Fruit fly (Drosophila melanogaster) whole organism, wandering third instar larva: ENCODE measurements around the gene CG44838.

Experiments
- Abd-B ChIP-seq: fragments of >200 bp; optimal IDR thresholded peaks from 2 replicates; lab custom pipeline; 2017; ENCODE audit warnings: missing biosample characterization, missing genetic modification characterization
- CG9705 ChIP-seq: fragments of 200-800 bp; sonication (Bioruptor generic); optimal IDR thresholded peaks from 2 replicates; lab custom pipeline; 2018; ENCODE audit warnings: missing biosample characterization, mild to moderate bottlenecking, missing genetic modification characterization
- CrebA ChIP-seq: fragments of 200-800 bp; sonication (Bioruptor generic); optimal IDR thresholded peaks from 2 replicates; lab custom pipeline; 2016; ENCODE audit warnings: missing biosample characterization, mild to moderate bottlenecking, missing genetic modification characterization, borderline replicate concordance
- Dfd ChIP-seq: fragments of >200 bp; optimal IDR thresholded peaks from 2 replicates; lab custom pipeline; 2017; ENCODE audit warnings: missing biosample characterization, missing genetic modification characterization
- HLH106 ChIP-seq: fragments of 200-800 bp; optimal IDR thresholded peaks from 3 replicates; lab custom pipeline; 2019; ENCODE audit warnings: missing biosample characterization, mild to moderate bottlenecking, missing genetic modification characterization, moderate library complexity
- Hnf4 ChIP-seq: fragments of 200-800 bp; sonication (Bioruptor generic); optimal IDR thresholded peaks from 2 replicates; lab custom pipeline; 2016; ENCODE audit warnings: missing biosample characterization, mild to moderate bottlenecking, missing genetic modification characterization
- Hr78 ChIP-seq: fragments of >200 bp; optimal IDR thresholded peaks from 2 replicates; lab custom pipeline; 2017; ENCODE audit warnings: missing biosample characterization, missing genetic modification characterization
- Hr83 ChIP-seq: fragments of 200-300 bp; sonication (Bioruptor generic); optimal IDR thresholded peaks from 2 replicates; lab custom pipeline; 2016; ENCODE audit warnings: missing biosample characterization, mild to moderate bottlenecking, missing genetic modification characterization, moderate library complexity; ENCODE audit not compliant: poor library complexity, severe bottlenecking
- Jra ChIP-seq: sonication (Bioruptor generic); optimal IDR thresholded peaks from 2 replicates; lab custom pipeline; 2016; ENCODE audit warnings: missing biosample characterization, missing genetic modification characterization
- Mio ChIP-seq: sonication (Bioruptor generic); optimal IDR thresholded peaks from 2 replicates; lab custom pipeline; 2016; ENCODE audit warnings: missing biosample characterization, missing genetic modification characterization
- N ChIP-seq: fragments of >200 bp; optimal IDR thresholded peaks from 2 replicates; lab custom pipeline; 2018; ENCODE audit warnings: missing biosample characterization, missing external identifiers, missing genetic modification characterization
- Rel ChIP-seq, 2 experiments: fragments of 200-800 bp; sonication (Bioruptor generic) in 1 of 2; optimal IDR thresholded peaks; 2 replicates in 1 of 2; 3 replicates in 1 of 2; lab custom pipeline; 2016 to 2019; ENCODE audit warnings: mild to moderate bottlenecking in 2 of 2, missing biosample characterization in 2 of 2, missing genetic modification characterization in 2 of 2, moderate library complexity in 1 of 2
- Sp1 ChIP-seq: fragments of 200-800 bp; sonication (Bioruptor generic); optimal IDR thresholded peaks from 3 replicates; lab custom pipeline; 2019; ENCODE audit warnings: missing biosample characterization, mild to moderate bottlenecking, missing genetic modification characterization, moderate library complexity
- Vsx2 ChIP-seq: fragments of 200-300, 225-300 bp; sonication (Bioruptor generic); optimal IDR thresholded peaks from 2 replicates; lab custom pipeline; 2018; ENCODE audit warnings: missing biosample characterization, missing genetic modification characterization; ENCODE audit not compliant: partially characterized antibody
- br ChIP-seq: fragments of 200-800 bp; sonication (Bioruptor generic); optimal IDR thresholded peaks from 2 replicates; lab custom pipeline; 2016; ENCODE audit warnings: missing biosample characterization, missing genetic modification characterization
- dl ChIP-seq, 2 experiments: fragments of 175-275, 200-275 bp in 1 of 2; fragments of 200-275 bp in 1 of 2; sonication (Bioruptor generic); optimal IDR thresholded peaks; lab custom pipeline; 2018; ENCODE audit warnings: mild to moderate bottlenecking in 2 of 2, missing biosample characterization in 2 of 2, missing genetic modification characterization in 2 of 2, moderate library complexity in 2 of 2; ENCODE audit not compliant: partially characterized antibody in 2 of 2, insufficient read depth in 1 of 2
- dsf ChIP-seq: sonication (Bioruptor generic); optimal IDR thresholded peaks from 2 replicates; lab custom pipeline; 2016; ENCODE audit warnings: missing biosample characterization, missing genetic modification characterization, borderline replicate concordance
- ey ChIP-seq: fragments of 200-800 bp; sonication (Bioruptor generic); optimal IDR thresholded peaks from 2 replicates; lab custom pipeline; 2016; ENCODE audit warnings: missing biosample characterization, missing genetic modification characterization
- foxo ChIP-seq, 2 experiments: fragments of 200-800 bp; sonication (Bioruptor generic); optimal IDR thresholded peaks; 2 replicates in 1 of 2; 3 replicates in 1 of 2; lab custom pipeline; 2016 to 2017; ENCODE audit warnings: missing biosample characterization in 2 of 2, missing genetic modification characterization in 2 of 2
- h ChIP-seq: fragments of 200-800 bp; sonication (Bioruptor generic); optimal IDR thresholded peaks from 3 replicates; lab custom pipeline; 2016; ENCODE audit warnings: missing biosample characterization, mild to moderate bottlenecking, missing genetic modification characterization
- jim ChIP-seq: fragments of 175-275, 200-325 bp; sonication (Bioruptor generic); optimal IDR thresholded peaks from 2 replicates; lab custom pipeline; 2016; ENCODE audit warnings: missing biosample characterization, mild to moderate bottlenecking, missing genetic modification characterization
- lola ChIP-seq: fragments of >200 bp; optimal IDR thresholded peaks from 2 replicates; lab custom pipeline; 2017; ENCODE audit warnings: missing biosample characterization, missing genetic modification characterization
- pan ChIP-seq: fragments of >200 bp; optimal IDR thresholded peaks from 2 replicates; lab custom pipeline; 2017
- sage ChIP-seq: fragments of 200-800 bp; sonication (Bioruptor generic); optimal IDR thresholded peaks from 2 replicates; lab custom pipeline; 2016; ENCODE audit warnings: missing biosample characterization, mild to moderate bottlenecking, missing genetic modification characterization
- tai ChIP-seq: sonication (Bioruptor generic); optimal IDR thresholded peaks from 2 replicates; lab custom pipeline; 2016; ENCODE audit warnings: missing biosample characterization, missing genetic modification characterization
- usp ChIP-seq: fragments of >200 bp; optimal IDR thresholded peaks from 2 replicates; lab custom pipeline; 2017; ENCODE audit warnings: missing biosample characterization, missing genetic modification characterization
- woc ChIP-seq: sonication (Bioruptor generic); optimal IDR thresholded peaks from 2 replicates; lab custom pipeline; 2016; ENCODE audit warnings: missing biosample characterization, mild to moderate bottlenecking, missing genetic modification characterization

Gene CG44838

dm6 chr3L:9492115-9492514 is 31.3 kb downstream of the CG44838 start, which contains the start of gene CG32037:
Gene CG32037, minus strand, starts transcription at chr3L:9492215.
- no peak for TF ChIP-seq pan (lab: Kevin White, UChicago)
- TF ChIP-seq Dfd = no peak
- no peak for TF ChIP-seq br (GFP tag; lab: Kevin White, UChicago)
- TF ChIP-seq HLH106 = no peak
- no peak for TF ChIP-seq CrebA (GFP tag; lab: Kevin White, UChicago)
- no peak for TF ChIP-seq foxo (GFP tag; optimal IDR thresholded peaks at IDR 0.05; lab: Kevin White, UChicago)
- TF ChIP-seq sage = no peak

dm6 chr3L:9497249-9497648 is 36.4 kb downstream of the CG44838 start:
- no peak for TF ChIP-seq jim (GFP tag; lab: Kevin White, UChicago)
- no peak for TF ChIP-seq dl (GFP tag; optimal IDR thresholded peaks at IDR 0.05; lab: Kevin White, UChicago; ENCODE audit: insufficient read depth in 1 of 2, partially characterized antibody in 2 of 2)
- TF ChIP-seq Hr78 (GFP tag; lab: Kevin White, UChicago) = no peak
- TF ChIP-seq Sp1 = no peak
- no peak for TF ChIP-seq foxo (GFP tag; optimal IDR thresholded peaks at IDR 0.05; lab: Kevin White, UChicago)
- no peak for TF ChIP-seq Jra
- TF ChIP-seq CG9705 (GFP tag; lab: Kevin White, UChicago) = no peak
- no peak for TF ChIP-seq ey (GFP tag; lab: Kevin White, UChicago)
- no peak for TF ChIP-seq lola
- TF ChIP-seq usp = no peak

- TF ChIP-seq Mio (GFP tag; lab: Kevin White, UChicago) (no peak), dsf (GFP tag; lab: Kevin White, UChicago) (no peak), tai (GFP tag; lab: Kevin White, UChicago) (no peak), h (GFP tag; lab: Kevin White, UChicago) (no peak), CG9705 (GFP tag; lab: Kevin White, UChicago) (no peak), jim (GFP tag; lab: Kevin White, UChicago) (no peak)
Observed at dm6 chr3L:9497981-9498619, 37.2 kb downstream of the CG44838 start.

- no peak for TF ChIP-seq Vsx2 (GFP tag; lab: Kevin White, UChicago)
- no peak for TF ChIP-seq ey (GFP tag; lab: Kevin White, UChicago)
- TF ChIP-seq Rel (GFP tag; optimal IDR thresholded peaks at IDR 0.05; lab: Kevin White, UChicago) = no peak
- peak; percentile 80 for TF ChIP-seq Rel (tag; optimal IDR thresholded peaks at IDR 0.05; lab: Kevin White, UChicago)
- TF ChIP-seq Hnf4 (GFP tag; lab: Kevin White, UChicago) = no peak
- no peak for TF ChIP-seq Hr78 (GFP tag; lab: Kevin White, UChicago)
- TF ChIP-seq, all 38 proteins: peak for 1
Observed at dm6 chr3L:9499919-9500807, 39.3 kb downstream of the CG44838 start.

- TF ChIP-seq Jra = no peak
- TF ChIP-seq Dfd = no peak
- TF ChIP-seq Abd-B (GFP tag; lab: Kevin White, UChicago) = no peak
Observed at dm6 chr3L:9501298-9501697, 40.4 kb downstream of the CG44838 start.

- TF ChIP-seq N (no peak), pan (lab: Kevin White, UChicago) (no peak), Rel (GFP tag; optimal IDR thresholded peaks at IDR 0.05; lab: Kevin White, UChicago) (no peak), Rel (tag; optimal IDR thresholded peaks at IDR 0.05; lab: Kevin White, UChicago) (no peak), woc (GFP tag; lab: Kevin White, UChicago) (no peak), Hr83 (GFP tag; lab: Kevin White, UChicago) (no peak), Dfd (no peak), Abd-B (GFP tag; lab: Kevin White, UChicago) (no peak), sage (no peak), h (GFP tag; lab: Kevin White, UChicago) (no peak)
Observed at dm6 chr3L:9502294-9502693, 41.4 kb downstream of the CG44838 start.
